Fruit fly (Drosophila melanogaster): ENCODE results near the gene CG42394.

Gene CG42394

DNA sequence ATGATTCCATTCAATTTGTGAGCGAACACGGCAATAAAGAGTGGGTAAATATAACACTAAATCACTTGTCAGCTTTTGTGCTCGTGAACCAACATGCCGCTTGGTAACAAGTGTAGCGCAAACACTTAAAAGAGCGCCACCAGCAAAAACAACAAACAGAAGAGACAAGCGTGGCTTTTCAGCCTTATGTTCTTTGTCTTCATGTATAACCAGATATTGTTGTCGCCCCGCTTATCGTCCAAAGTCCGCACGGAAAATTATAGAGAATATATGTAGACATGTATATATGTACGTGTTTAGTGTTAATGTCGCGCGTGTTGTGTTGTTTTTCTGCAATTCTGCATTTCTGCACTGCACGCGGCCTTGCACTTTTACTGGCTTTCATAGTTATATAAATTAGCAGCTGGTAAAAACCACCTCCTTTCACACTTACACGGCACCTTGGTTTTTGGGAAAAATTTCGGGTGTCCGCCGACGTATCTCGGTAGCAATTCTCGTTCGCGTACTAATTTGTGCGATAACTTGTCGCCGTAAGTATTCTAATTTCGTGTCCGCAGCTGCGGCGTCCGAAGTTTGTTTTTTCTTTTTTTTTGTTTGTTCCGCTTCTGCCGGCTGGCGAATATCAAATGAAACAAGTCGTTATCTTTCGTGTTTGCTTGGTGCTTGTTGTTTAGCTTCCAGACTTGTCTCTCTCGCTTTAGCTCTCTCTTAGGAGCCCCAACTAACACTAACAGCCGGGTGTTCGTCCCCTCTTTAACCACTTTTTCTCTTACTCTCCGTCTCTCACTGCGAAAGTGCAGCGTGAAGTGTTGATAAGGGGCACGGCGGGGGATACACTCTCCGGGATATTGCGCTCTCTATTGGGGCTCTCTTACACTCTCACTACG, 39.3 kb downstream of the CG42394 start (continued):
- TF ChIP-seq dysf (GFP tag; IDR thresholded peaks at IDR 0.05) (peak; percentile 44; the same call in 1 of the 3 replicates), sr (GFP tag; IDR thresholded peaks at IDR 0.05) (0 out of 3 replicates have a peak, but pooled peaks have one; percentile 4), Pdp1 (GFP tag; optimal IDR thresholded peaks at IDR 0.05) (peak in 1 of 2 experiments; percentile 70), Hr3 (GFP tag; optimal IDR thresholded peaks at IDR 0.05) (no peak), CG3281 (GFP tag; optimal IDR thresholded peaks at IDR 0.05) (peak; percentile 0), CG14441 (GFP tag; IDR thresholded peaks at IDR 0.05) (peak; percentile 38; the same call in 1 of the 2 replicates), CG34376 (GFP tag; optimal IDR thresholded peaks at IDR 0.05) (peak; percentile 54), sim (GFP tag; IDR thresholded peaks at IDR 0.05) (0 out of 2 replicates have a peak, but pooled peaks have one; percentile 6), CG31224 (GFP tag; IDR thresholded peaks at IDR 0.05) (0 out of 2 replicates have a peak, but pooled peaks have one; percentile 16), slbo (GFP tag; IDR thresholded peaks at IDR 0.05) (peak; percentile 58), Optix (GFP tag; IDR thresholded peaks at IDR 0.05) (peak; percentile 12; the same call in 1 of the 3 replicates), unc-4 (GFP tag; IDR thresholded peaks at IDR 0.05; ENCODE audit: partially characterized antibody) (peak; percentile 40; the same call in 1 of the 2 replicates), CG17612 (GFP tag; IDR thresholded peaks at IDR 0.05) (0 out of 2 replicates have a peak, but pooled peaks have one; percentile 29), CG32532 (GFP tag; IDR thresholded peaks at IDR 0.05) (peak; percentile 73), lilli (GFP tag; optimal IDR thresholded peaks at IDR 0.05) (peak; percentile 30), Lpt (GFP tag; optimal IDR thresholded peaks at IDR 0.05) (no peak), PHDP (tag; optimal IDR thresholded peaks at IDR 0.05) (peak; percentile 44), cwo (GFP tag; optimal IDR thresholded peaks at IDR 0.05) (peak; percentile 53), gro (GFP tag; optimal IDR thresholded peaks at IDR 0.05) (peak; percentile 48), Hr51 (GFP tag; optimal IDR thresholded peaks at IDR 0.05) (peak in 1 of 2 experiments; percentile 9), Fer2 (tag; optimal IDR thresholded peaks at IDR 0.05) (peak; percentile 34), CG2678 (tag; optimal IDR thresholded peaks at IDR 0.05) (peak; percentile 64), D19B (GFP tag; optimal IDR thresholded peaks at IDR 0.05) (peak; percentile 44), CG10147 (GFP tag; optimal IDR thresholded peaks at IDR 0.05) (peak; percentile 20), HLH3B (GFP tag; IDR thresholded peaks at IDR 0.05) (peak; percentile 48), ind (GFP tag; optimal IDR thresholded peaks at IDR 0.05) (peak; percentile 41), Jarid2 (GFP tag; optimal IDR thresholded peaks at IDR 0.05) (peak; percentile 30), CG3995 (GFP tag; optimal IDR thresholded peaks at IDR 0.05) (peak; percentile 58), NFAT (GFP tag; IDR thresholded peaks at IDR 0.05) (peak; percentile 78), zfh2 (GFP tag; optimal IDR thresholded peaks at IDR 0.05) (peak; percentile 46), CG10543 (GFP tag; optimal IDR thresholded peaks at IDR 0.05) (peak; percentile 33), Deaf1 (tag; optimal IDR thresholded peaks at IDR 0.05) (peak; percentile 61), BEAF-32 (GFP tag; optimal IDR thresholded peaks at IDR 0.05) (no peak), Taf1 (GFP tag; IDR thresholded peaks at IDR 0.05) (peak; percentile 47; the same call in 1 of the 2 replicates), Meics (GFP tag; optimal IDR thresholded peaks at IDR 0.05) (peak; percentile 31), scrt (GFP tag; optimal IDR thresholded peaks at IDR 0.05) (peak; percentile 16), gt (GFP tag; IDR thresholded peaks at IDR 0.05) (no peak), unpg (GFP tag; optimal IDR thresholded peaks at IDR 0.05) (peak; percentile 35), dpn (GFP tag; optimal IDR thresholded peaks at IDR 0.05) (peak; percentile 19 to 26), Ada2b (GFP tag; IDR thresholded peaks at IDR 0.05) (peak; percentile 43; the same call in 1 of the 2 replicates), sug (tag; optimal IDR thresholded peaks at IDR 0.05) (peak; percentile 51), CG2889 (GFP tag; IDR thresholded peaks at IDR 0.05) (no peak), CG6813 (GFP tag; optimal IDR thresholded peaks at IDR 0.05) (peak; percentile 17), zen2 (GFP tag; IDR thresholded peaks at IDR 0.05; ENCODE audit: partially characterized antibody) (peak; percentile 66), CG12769 (tag; optimal IDR thresholded peaks at IDR 0.05) (peak; percentile 89), Bdp1 (GFP tag; optimal IDR thresholded peaks at IDR 0.05) (no peak), CG6254 (GFP tag; optimal IDR thresholded peaks at IDR 0.05) (peak; percentile 32)

Data from whole organism, embryonic.